Worm (Caenorhabditis elegans): ENCODE measurements around the gene fbxc-48.

Gene fbxc-48

ce11 chrII:740808-741207 is at the start of gene fbxc-48:
Gene fbxc-48, minus strand, starts transcription at chrII:740908.
- TF ChIP-seq zip-5 (tag; optimal IDR thresholded peaks at IDR 0.05) (no peak), ahr-1 (tag; optimal IDR thresholded peaks at IDR 0.05) (no peak), unc-55 (GFP tag; optimal IDR thresholded peaks at IDR 0.05) (no peak), ceh-19 (GFP tag; optimal IDR thresholded peaks at IDR 0.05) (no peak), sox-4 (tag; optimal IDR thresholded peaks at IDR 0.05) (no peak), dmd-4 (tag; optimal IDR thresholded peaks at IDR 0.05; ENCODE audit: borderline replicate concordance) (no peak), rnt-1 (tag; optimal IDR thresholded peaks at IDR 0.05) (no peak), C08G9.2 (tag; optimal IDR thresholded peaks at IDR 0.05) (no peak), T23F11.4 (GFP tag; optimal IDR thresholded peaks at IDR 0.05) (no peak), ceh-14 (tag; optimal IDR thresholded peaks at IDR 0.05) (no peak), pha-4 (tag; optimal IDR thresholded peaks at IDR 0.05) (no peak), syd-9 (tag; optimal IDR thresholded peaks at IDR 0.05) (no peak), elt-2 (tag; optimal IDR thresholded peaks at IDR 0.05) (no peak), lin-11 (tag; optimal IDR thresholded peaks at IDR 0.05) (no peak), odd-2 (tag; optimal IDR thresholded peaks at IDR 0.05) (no peak), hlh-6 (tag; optimal IDR thresholded peaks at IDR 0.05) (no peak), unc-42 (tag; optimal IDR thresholded peaks at IDR 0.05) (no peak), pqm-1 (tag; optimal IDR thresholded peaks at IDR 0.05) (no peak), K02D7.2 (tag; optimal IDR thresholded peaks at IDR 0.05) (no peak)

DNA sequence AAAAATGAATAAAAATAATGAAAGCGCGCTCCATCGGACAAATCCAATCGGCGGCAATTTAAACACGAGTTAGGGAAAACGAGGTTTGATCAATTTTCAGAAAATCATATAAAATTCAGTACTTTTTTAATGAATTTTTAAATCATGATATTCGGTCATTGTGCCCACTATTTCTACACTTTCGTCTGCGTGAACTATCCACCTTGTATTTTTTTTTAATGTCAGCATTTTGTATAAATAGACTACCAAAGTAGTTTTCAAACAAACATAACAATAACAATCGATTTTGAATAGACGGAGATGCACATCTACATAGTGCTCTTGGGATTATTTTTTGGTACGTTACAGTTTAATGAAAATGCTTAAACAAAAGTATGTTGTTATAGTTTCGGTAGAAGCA is 47.4 kb upstream of the fbxc-48 start, which contains the start of gene F46F5.15:
Gene F46F5.15, plus strand, starts transcription at position 301 of the 400 bp plus-strand sequence.
- TF ChIP-seq dmd-4 (tag; optimal IDR thresholded peaks at IDR 0.05; ENCODE audit: borderline replicate concordance), result no peak
- no peak for TF ChIP-seq ztf-16 (tag; optimal IDR thresholded peaks at IDR 0.05)
- no peak for TF ChIP-seq pha-2 (tag; optimal IDR thresholded peaks at IDR 0.05)
- TF ChIP-seq ceh-22 (tag; optimal IDR thresholded peaks at IDR 0.05), result no peak
- TF ChIP-seq unc-55 (GFP tag; optimal IDR thresholded peaks at IDR 0.05), result no peak
- no peak for TF ChIP-seq lin-11 (tag; optimal IDR thresholded peaks at IDR 0.05)
- TF ChIP-seq pros-1 (tag; optimal IDR thresholded peaks at IDR 0.05), result no peak
- TF ChIP-seq pqm-1 (tag; optimal IDR thresholded peaks at IDR 0.05), result no peak
- no peak for TF ChIP-seq pat-9 (tag; optimal IDR thresholded peaks at IDR 0.05)
- TF ChIP-seq che-1 (tag; optimal IDR thresholded peaks at IDR 0.05), result no peak
- no peak for TF ChIP-seq elt-2 (tag; optimal IDR thresholded peaks at IDR 0.05)
- no peak for TF ChIP-seq ceh-34 (tag; optimal IDR thresholded peaks at IDR 0.05)
- TF ChIP-seq ttx-3 (tag; optimal IDR thresholded peaks at IDR 0.05), result no peak
- TF ChIP-seq gmeb-2 (tag; optimal IDR thresholded peaks at IDR 0.05), result no peak
- no peak for TF ChIP-seq F13H6.1 (tag; optimal IDR thresholded peaks at IDR 0.05)
- no peak for TF ChIP-seq C38D4.7 (GFP tag; optimal IDR thresholded peaks at IDR 0.05)
- TF ChIP-seq ceh-2 (tag; optimal IDR thresholded peaks at IDR 0.05), result no peak
- no peak for TF ChIP-seq ceh-48 (tag; optimal IDR thresholded peaks at IDR 0.05)
- no peak for TF ChIP-seq K09A11.1 (tag; optimal IDR thresholded peaks at IDR 0.05; ENCODE audit: insufficient read depth)
- TF ChIP-seq tbx-7 (tag; optimal IDR thresholded peaks at IDR 0.05), result no peak

DNA sequence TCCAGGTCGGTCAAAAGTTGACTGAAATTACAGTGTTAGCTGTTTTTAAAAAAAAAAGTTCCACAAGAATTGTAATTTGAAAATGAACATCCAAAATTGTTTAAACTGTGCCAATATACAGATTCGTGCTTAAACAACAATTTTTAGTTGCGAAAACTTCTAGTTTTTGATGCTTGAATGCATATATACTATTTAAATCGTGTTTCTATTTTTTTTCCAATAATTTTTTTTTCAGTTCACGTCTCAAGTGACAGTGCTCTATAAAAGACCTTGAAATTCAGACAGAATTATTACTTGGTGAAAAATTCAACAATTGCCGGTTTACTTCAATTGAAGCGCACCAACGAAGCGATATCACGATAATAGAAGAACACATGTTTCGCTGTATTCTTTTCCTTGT is 46.2 kb upstream of the fbxc-48 start, which contains the start of gene F46F5.16:
Gene F46F5.16, plus strand, starts transcription at position 301 of the 400 bp plus-strand sequence.
- no peak for TF ChIP-seq Y22D7AL.16 (tag; optimal IDR thresholded peaks at IDR 0.05)
- no peak for TF ChIP-seq hlh-30 (tag; optimal IDR thresholded peaks at IDR 0.05; ENCODE audit: insufficient read depth)

- no peak for TF ChIP-seq lin-11 (tag; optimal IDR thresholded peaks at IDR 0.05)
- TF ChIP-seq pha-2 (tag; optimal IDR thresholded peaks at IDR 0.05), result no peak
- no peak for TF ChIP-seq npax-4 (tag; optimal IDR thresholded peaks at IDR 0.05)
- no peak for TF ChIP-seq ets-4 (tag; optimal IDR thresholded peaks at IDR 0.05)
- TF ChIP-seq C08G9.2 (tag; optimal IDR thresholded peaks at IDR 0.05), result no peak
- TF ChIP-seq unc-42 (tag; optimal IDR thresholded peaks at IDR 0.05), result no peak
- TF ChIP-seq F13H6.1 (tag; optimal IDR thresholded peaks at IDR 0.05), result no peak
- no peak for TF ChIP-seq ceh-2 (tag; optimal IDR thresholded peaks at IDR 0.05)
- no peak for TF ChIP-seq ama-1 (optimal IDR thresholded peaks at IDR 0.05)
- no peak for TF ChIP-seq ref-2 (tag; optimal IDR thresholded peaks at IDR 0.05)
- no peak for TF ChIP-seq K09A11.1 (tag; optimal IDR thresholded peaks at IDR 0.05; ENCODE audit: insufficient read depth)
- no peak for TF ChIP-seq unc-86 (tag; optimal IDR thresholded peaks at IDR 0.05)
- TF ChIP-seq fax-1 (tag; optimal IDR thresholded peaks at IDR 0.05), result no peak
- no peak for TF ChIP-seq pax-1 (tag; optimal IDR thresholded peaks at IDR 0.05)
- no peak for TF ChIP-seq ceh-22 (tag; optimal IDR thresholded peaks at IDR 0.05)
- no peak for TF ChIP-seq ahr-1 (tag; optimal IDR thresholded peaks at IDR 0.05)
- TF ChIP-seq elt-4 (tag; optimal IDR thresholded peaks at IDR 0.05), result no peak
Measured at ce11 chrII:783532-783931, 42.8 kb upstream of the fbxc-48 start, which contains the start of gene Y39F10A.6. Gene Y39F10A.6, minus strand, starts transcription at chrII:783632.
